Worm (Caenorhabditis elegans) whole organism, L4 larva: ENCODE data around the gene C08B6.11.

Experiments
- F26F4.8 ChIP-seq: fragments of 200-800 bp; sonication (Bioruptor generic); conservative IDR thresholded peaks from 2 replicates; pipeline ENCODE4 v1.3.6; 2022; ENCODE audit warnings: missing genetic modification characterization, missing compliant biosample characterization
- F49E8.2 ChIP-seq: sonication (generic microtip); optimal IDR thresholded peaks from 2 replicates; lab custom pipeline; 2016; ENCODE audit warnings: missing compliant biosample characterization, mild to moderate bottlenecking, missing genetic modification characterization, borderline replicate concordance
- ceh-82 ChIP-seq: sonication (generic microtip); optimal IDR thresholded peaks from 2 replicates; lab custom pipeline; 2017; ENCODE audit warnings: missing biosample characterization, missing genetic modification characterization
- ces-1 ChIP-seq: fragments of 150-350 bp; sonication (generic microtip); optimal IDR thresholded peaks from 4 replicates; lab custom pipeline; 2014; ENCODE audit warnings: missing biosample characterization, missing genetic modification reagents, missing genetic modification characterization
- egl-27 ChIP-seq: sonication (generic microtip); optimal IDR thresholded peaks from 3 replicates; lab custom pipeline; 2017; ENCODE audit warnings: missing biosample characterization, missing genetic modification reagents, missing genetic modification characterization
- fos-1 ChIP-seq: fragments of 150-350 bp; optimal IDR thresholded peaks from 2 replicates; lab custom pipeline; 2014; ENCODE audit warnings: missing biosample characterization, missing genetic modification characterization
- mep-1 ChIP-seq: fragments of 150-350 bp; sonication (generic microtip); optimal IDR thresholded peaks from 3 replicates; lab custom pipeline; 2014; ENCODE audit warnings: missing biosample characterization, missing genetic modification characterization
- nhr-77 ChIP-seq: fragments of 150-350 bp; optimal IDR thresholded peaks from 2 replicates; lab custom pipeline; 2014; ENCODE audit warnings: missing biosample characterization, missing genetic modification characterization
- pha-4 ChIP-seq, 2 experiments: fragments of 150-350 bp in 1 of 2; fragments of 200-800 bp in 1 of 2; sonication (Bioruptor generic) in 1 of 2; IDR thresholded peaks in 1 of 2; optimal IDR thresholded peaks in 1 of 2; 2 replicates each; pipeline versions ENCODE4 v1.3.6 to Lab custom; 2014 to 2022; ENCODE audit warnings: missing genetic modification characterization in 2 of 2, missing genetic modification reagents in 2 of 2, missing biosample characterization in 1 of 2, missing compliant biosample characterization in 1 of 2
- spr-3 ChIP-seq: fragments of 200-800 bp; sonication (Bioruptor generic); optimal IDR thresholded peaks from 2 replicates; lab custom pipeline; 2018; ENCODE audit warnings: mild to moderate bottlenecking, missing genetic modification characterization, missing compliant biosample characterization
- zfp-2 ChIP-seq: sonication (generic microtip); optimal IDR thresholded peaks from 2 replicates; lab custom pipeline; 2016; ENCODE audit warnings: mild to moderate bottlenecking, missing genetic modification characterization, missing compliant biosample characterization
- ztf-11 ChIP-seq: fragments of 150-350 bp; optimal IDR thresholded peaks from 2 replicates; lab custom pipeline; 2014; ENCODE audit warnings: missing biosample characterization, missing genetic modification characterization

ce11 chrV:10098429-10098828, 9.0 kb upstream of the C08B6.11 start, which contains the start of gene ugt-47:
- TF ChIP-seq pha-4 (GFP tag; IDR thresholded peaks at IDR 0.05; lab: Robert Waterston, UW) (no peak), pha-4 (tag; optimal IDR thresholded peaks at IDR 0.05; lab: Kevin White, UChicago) (no peak), ztf-11 (tag; lab: Kevin White, UChicago) (no peak), ceh-82 (tag; lab: Kevin White, UChicago) (no peak), egl-27 (tag; lab: Kevin White, UChicago) (no peak), nhr-77 (tag; lab: Kevin White, UChicago) (no peak), mep-1 (tag; lab: Kevin White, UChicago) (no peak), fos-1 (tag; lab: Kevin White, UChicago) (no peak), F26F4.8 (no peak), F49E8.2 (tag; lab: Kevin White, UChicago) (no peak), spr-3 (GFP tag; lab: Kevin White, UChicago) (no peak), zfp-2 (no peak), ces-1 (GFP tag; lab: Kevin White, UChicago) (no peak)
